Worm (Caenorhabditis elegans) whole organism, mixed stage, embryonic: ENCODE results near the gene C14E2.7.

ENCODE experiments used
- blmp-1 ChIP-seq: fragments of 150-350 bp; optimal IDR thresholded peaks from 2 replicates; lab custom pipeline; 2014; ENCODE audit warnings: missing biosample characterization, missing genetic modification characterization
- ceh-83 ChIP-seq: fragments of 200-800 bp; sonication (Bioruptor generic); optimal IDR thresholded peaks from 2 replicates; lab custom pipeline; 2018; ENCODE audit warnings: mild to moderate bottlenecking, missing genetic modification characterization, missing compliant biosample characterization
- cnd-1 ChIP-seq: fragments of 200-800 bp; sonication (Bioruptor generic); optimal IDR thresholded peaks from 2 replicates; lab custom pipeline; 2018; ENCODE audit warnings: mild to moderate bottlenecking, missing genetic modification characterization, missing compliant biosample characterization
- elt-1 ChIP-seq: sonication (generic microtip); optimal IDR thresholded peaks from 2 replicates; lab custom pipeline; 2017; ENCODE audit warnings: missing genetic modification characterization, mild to moderate bottlenecking, missing compliant biosample characterization, antibody characterized with exemption, moderate library complexity, borderline replicate concordance; ENCODE audit not compliant: insufficient read depth
- lin-32 ChIP-seq: fragments of 200-800 bp; sonication (Bioruptor generic); optimal IDR thresholded peaks from 2 replicates; lab custom pipeline; 2018; ENCODE audit warnings: mild to moderate bottlenecking, missing genetic modification characterization, missing compliant biosample characterization
- lsy-2 ChIP-seq: fragments of 150-350 bp; optimal IDR thresholded peaks from 2 replicates; lab custom pipeline; 2014; ENCODE audit warnings: missing biosample characterization, missing genetic modification characterization
- nhr-12 ChIP-seq: fragments of 150-350 bp; optimal IDR thresholded peaks from 2 replicates; lab custom pipeline; 2014; ENCODE audit warnings: missing biosample characterization, missing genetic modification characterization
- nhr-2 ChIP-seq: fragments of 150-350 bp; optimal IDR thresholded peaks from 2 replicates; lab custom pipeline; 2014; ENCODE audit warnings: missing biosample characterization, missing genetic modification characterization
- nhr-76 ChIP-seq: sonication (generic microtip); optimal IDR thresholded peaks from 2 replicates; lab custom pipeline; 2017; ENCODE audit warnings: missing biosample characterization, missing genetic modification characterization
- sem-2 ChIP-seq: fragments of 200-800 bp; sonication (Bioruptor generic); optimal IDR thresholded peaks from 2 replicates; lab custom pipeline; 2018; ENCODE audit warnings: mild to moderate bottlenecking, missing genetic modification characterization, missing compliant biosample characterization

The C14E2.7 gene

DNA sequence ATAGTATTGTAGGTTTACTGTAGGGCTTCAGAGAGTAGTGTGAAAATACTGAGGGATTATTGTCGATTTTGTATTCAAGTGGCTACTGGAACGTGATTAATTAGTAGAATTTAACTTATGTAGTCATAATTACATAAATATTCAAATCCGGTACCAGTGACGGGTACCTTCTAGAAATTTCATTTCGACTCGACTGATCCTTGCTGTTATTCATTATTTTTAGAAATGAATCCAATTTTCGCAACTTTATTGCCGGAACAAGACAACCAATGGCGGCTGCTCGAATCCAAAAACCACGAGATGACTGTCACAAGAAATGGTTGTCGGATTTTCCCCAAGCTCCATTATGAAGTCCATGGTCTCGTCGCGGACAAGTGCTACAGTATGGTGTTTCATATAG, 48.7 kb downstream of the C14E2.7 start, which contains the start of gene tbx-41:
Gene tbx-41, plus strand, starts transcription at position 301 of the 400 bp plus-strand sequence.
- TF ChIP-seq sem-2 (GFP tag; lab: Kevin White, UChicago) (no peak), nhr-2 (no peak), cnd-1 (tag; lab: Kevin White, UChicago) (no peak), lin-32 (GFP tag; lab: Kevin White, UChicago) (no peak), blmp-1 (tag; lab: Kevin White, UChicago) (no peak), ceh-83 (GFP tag; lab: Kevin White, UChicago) (no peak), nhr-12 (no peak), nhr-76 (tag; lab: Kevin White, UChicago) (no peak), elt-1 (no peak), lsy-2 (tag; lab: Kevin White, UChicago) (no peak)
